Worm (Caenorhabditis elegans): ENCODE measurements around the gene ZK686.5.
"Not testable (repeated sequence)": the region's sequence is repeated elsewhere in the genome, so short reads cannot be mapped to it uniquely, and the experiment has no call there.

ce11 chrIII:7770986-7771385 is 3.7 kb upstream of the ZK686.5 start:
- not testable (repeated sequence) for TF ChIP-seq ztf-11, ZK546.5, nhr-237, lin-39, ceh-82, egl-27, skn-1, ceh-9, tbx-2, nhr-67, aly-2, jun-1 (tag; optimal IDR thresholded peaks at IDR 0.05)
- peak; percentile 37 for TF ChIP-seq R02D3.7 (tag; optimal IDR thresholded peaks at IDR 0.05)

Data from whole organism, L3 larva.